Worm (Caenorhabditis elegans): ENCODE results near the gene F52E10.2.

Gene F52E10.2

DNA sequence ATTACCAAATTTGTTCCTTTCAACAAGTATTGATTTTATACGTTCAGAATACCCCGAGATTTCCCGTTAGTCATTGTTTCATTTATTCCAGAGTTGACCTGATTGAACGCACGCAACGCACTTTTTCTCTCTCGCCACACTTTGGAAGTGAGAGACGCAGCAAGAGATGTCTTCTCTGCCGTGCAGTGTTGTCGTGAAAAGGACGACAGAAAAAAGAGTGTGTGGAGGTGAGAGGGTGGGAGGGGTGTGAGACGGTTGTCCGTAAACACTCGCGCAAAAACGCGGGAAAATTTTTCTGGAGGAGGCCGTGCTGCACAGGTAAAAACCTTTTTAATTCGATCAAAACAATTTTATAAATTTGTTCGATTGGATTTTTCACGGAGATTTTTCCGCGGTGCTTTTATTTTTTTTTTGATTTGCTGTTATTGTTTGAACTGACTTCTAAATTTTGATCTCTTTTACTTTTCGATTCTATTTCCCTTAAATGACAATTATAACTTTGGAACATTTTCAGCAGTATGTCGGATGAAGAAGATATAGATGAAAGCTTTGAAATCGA lies 7.7 kb downstream of the F52E10.2 start, which contains the start of gene sdc-1 (continued):
- TF ChIP-seq F26F4.8 (GFP tag; conservative IDR thresholded peaks at IDR 0.05): no peak
- no peak for TF ChIP-seq dmd-9 (GFP tag; IDR thresholded peaks at IDR 0.05)
- no peak for TF ChIP-seq Y105C5A.15 (GFP tag; IDR thresholded peaks at IDR 0.05)
- no peak for TF ChIP-seq Y5F2A.4 (GFP tag; optimal IDR thresholded peaks at IDR 0.05)
- peak; percentile 67 for TF ChIP-seq mep-1 (tag; optimal IDR thresholded peaks at IDR 0.05)
- TF ChIP-seq zip-2 (tag; optimal IDR thresholded peaks at IDR 0.05): no peak
- TF ChIP-seq saeg-2 (GFP tag; IDR thresholded peaks at IDR 0.05): no peak
- TF ChIP-seq F49E8.2 (tag; optimal IDR thresholded peaks at IDR 0.05; ENCODE audit: borderline replicate concordance): no peak
- no peak for TF ChIP-seq lin-39 (tag; optimal IDR thresholded peaks at IDR 0.05)
- TF ChIP-seq nhr-76 (tag; optimal IDR thresholded peaks at IDR 0.05): no peak
- no peak for TF ChIP-seq nhr-10 (tag; optimal IDR thresholded peaks at IDR 0.05)
- no peak for TF ChIP-seq nhr-77 (tag; optimal IDR thresholded peaks at IDR 0.05)
- peak; percentile 70 for TF ChIP-seq dpl-1 (GFP tag; optimal IDR thresholded peaks at IDR 0.05)
- TF ChIP-seq lin-13 (GFP tag; optimal IDR thresholded peaks at IDR 0.05): no peak
- no peak for TF ChIP-seq arid-1 (GFP tag; conservative IDR thresholded peaks at IDR 0.05)
- TF ChIP-seq pha-4 (GFP tag; IDR thresholded peaks at IDR 0.05): no peak
- TF ChIP-seq pha-4 (tag; optimal IDR thresholded peaks at IDR 0.05): peak; percentile 30
- no peak for TF ChIP-seq jun-1 (tag; optimal IDR thresholded peaks at IDR 0.05)
- no peak for TF ChIP-seq ama-1 (optimal IDR thresholded peaks at IDR 0.05)
- TF ChIP-seq nhr-237 (tag; optimal IDR thresholded peaks at IDR 0.05): no peak
- TF ChIP-seq snpc-1.2 (GFP tag; IDR thresholded peaks at IDR 0.05): no peak
- TF ChIP-seq mes-2 (tag; optimal IDR thresholded peaks at IDR 0.05; ENCODE audit: poor library complexity, severe bottlenecking): peak; percentile 60
- TF ChIP-seq zip-11 (GFP tag; IDR thresholded peaks at IDR 0.05): no peak
- TF ChIP-seq ceh-44 (GFP tag; IDR thresholded peaks at IDR 0.05): no peak
- 0 out of 2 replicates have a peak, but pooled peaks have one; percentile 12 for TF ChIP-seq madf-9 (GFP tag; conservative IDR thresholded peaks at IDR 0.05)
- TF ChIP-seq ces-1 (GFP tag; optimal IDR thresholded peaks at IDR 0.05): no peak
- TF ChIP-seq hif-1 (tag; optimal IDR thresholded peaks at IDR 0.05): peak in 1 of 2 experiments; percentile 50
- TF ChIP-seq pqm-1 (tag; optimal IDR thresholded peaks at IDR 0.05): no peak
- TF ChIP-seq mdl-1 (tag; optimal IDR thresholded peaks at IDR 0.05): peak; percentile 6 to 68
- TF ChIP-seq ceh-62 (tag; optimal IDR thresholded peaks at IDR 0.05): no peak

DNA sequence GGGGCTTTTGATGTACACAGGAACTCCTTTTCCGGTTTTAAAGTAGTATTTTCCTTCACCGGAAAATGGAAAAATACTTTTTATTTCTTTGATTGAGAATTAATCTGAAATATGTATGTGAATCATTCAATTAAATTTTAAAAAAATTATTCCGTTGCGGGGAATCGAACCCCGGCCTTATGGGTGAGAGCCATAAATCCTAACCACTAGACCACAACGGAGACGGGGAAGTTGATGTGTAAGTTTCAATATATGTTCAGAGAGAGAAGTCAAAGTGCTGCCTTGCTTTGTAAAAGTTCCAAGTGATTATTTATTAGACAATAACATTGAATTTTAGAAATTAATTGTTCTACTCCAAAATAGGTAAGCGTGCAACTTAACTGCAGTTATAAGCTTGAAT lies 11.9 kb downstream of the F52E10.2 start:
- TF ChIP-seq ZK337.2 (GFP tag; IDR thresholded peaks at IDR 0.05): peak; percentile 46; the same call in 1 of the 2 replicates
- TF ChIP-seq madf-5 (GFP tag; IDR thresholded peaks at IDR 0.05): peak in 1 of 2 experiments; percentile 73; a peak in 1 of 4 replicates
- TF ChIP-seq hif-1 (tag; optimal IDR thresholded peaks at IDR 0.05): peak in 1 of 2 experiments; percentile 4
- TF ChIP-seq gei-8 (GFP tag; optimal IDR thresholded peaks at IDR 0.05): peak; percentile 53
- TF ChIP-seq snpc-1.2 (GFP tag; IDR thresholded peaks at IDR 0.05): peak; percentile 75
- peak; percentile 22; the same call in 1 of the 2 replicates for TF ChIP-seq ceh-20 (GFP tag; IDR thresholded peaks at IDR 0.05)
- TF ChIP-seq F49E8.2 (tag; optimal IDR thresholded peaks at IDR 0.05; ENCODE audit: borderline replicate concordance): peak; percentile 15
- TF ChIP-seq snpc-4 (tag; optimal IDR thresholded peaks at IDR 0.05): no peak
- TF ChIP-seq nhr-28 (tag; optimal IDR thresholded peaks at IDR 0.05): peak; percentile 27
- TF ChIP-seq lin-1 (GFP tag; IDR thresholded peaks at IDR 0.05): no peak
- TF ChIP-seq lir-3 (tag; optimal IDR thresholded peaks at IDR 0.05): peak; percentile 49
- TF ChIP-seq lin-13 (GFP tag; optimal IDR thresholded peaks at IDR 0.05): peak; percentile 42
- 0 out of 2 replicates have a peak, but pooled peaks have one; percentile 21 for TF ChIP-seq mxl-2 (GFP tag; conservative IDR thresholded peaks at IDR 0.05)
- peak; percentile 61 for TF ChIP-seq aha-1 (tag)
- TF ChIP-seq saeg-2 (GFP tag; IDR thresholded peaks at IDR 0.05): peak; percentile 52; the same call in 1 of the 2 replicates
- 0 out of 2 replicates have a peak, but pooled peaks have one; percentile 34 for TF ChIP-seq F44E2.7 (GFP tag; IDR thresholded peaks at IDR 0.05)
- TF ChIP-seq tag-97 (GFP tag; IDR thresholded peaks at IDR 0.05): no peak
- 0 out of 2 replicates have a peak, but pooled peaks have one; percentile 51 for TF ChIP-seq zip-11 (GFP tag; IDR thresholded peaks at IDR 0.05)
- no peak for TF ChIP-seq attf-4 (tag; optimal IDR thresholded peaks at IDR 0.05)
- no peak for TF ChIP-seq ceh-32 (tag; optimal IDR thresholded peaks at IDR 0.05; ENCODE audit: poor library complexity)
- TF ChIP-seq Y48G9A.11 (GFP tag; IDR thresholded peaks at IDR 0.05): 0 out of 2 replicates have a peak, but pooled peaks have one; percentile 52
- TF ChIP-seq F37D6.2 (tag; optimal IDR thresholded peaks at IDR 0.05): peak; percentile 11
- no peak for TF ChIP-seq daf-12 (tag; optimal IDR thresholded peaks at IDR 0.05)
- TF ChIP-seq dpl-1 (GFP tag; optimal IDR thresholded peaks at IDR 0.05): peak; percentile 4
- peak; percentile 47; the same call in 1 of the 2 replicates for TF ChIP-seq madf-9 (GFP tag; conservative IDR thresholded peaks at IDR 0.05)
- peak; percentile 63 for TF ChIP-seq ctbp-1 (GFP tag; IDR thresholded peaks at IDR 0.05)
- TF ChIP-seq unc-62 (GFP tag; optimal IDR thresholded peaks at IDR 0.05 in 1 of 2): peak in 1 of 2 experiments; percentile 81
- no peak for TF ChIP-seq unc-62 (tag; optimal IDR thresholded peaks at IDR 0.05)

Measured in whole organism, L4 larva.